Worm (Caenorhabditis elegans): ENCODE results near the gene K08F9.1.

ce11 chrV:15152010-15152409 lies 8.8 kb upstream of the K08F9.1 start:
- TF ChIP-seq him-1 (tag; optimal IDR thresholded peaks at IDR 0.05) (no peak), W03F9.2 (tag; optimal IDR thresholded peaks at IDR 0.05) (no peak)
